Worm (Caenorhabditis elegans): Measurements from ENCODE around the gene ucr-2.1.
A peak's percentile ranks its signal among the peaks of the same experiment; 100 is the strongest.

Gene ucr-2.1

ce11 chrX:12034661-12035060, 16.4 kb downstream of the ucr-2.1 start:
- TF ChIP-seq sea-1 (GFP tag; conservative IDR thresholded peaks at IDR 0.05) (no peak), tbx-37 (GFP tag; conservative IDR thresholded peaks at IDR 0.05) (no peak), tra-4 (tag; optimal IDR thresholded peaks at IDR 0.05) (no peak), hmbx-1 (tag; optimal IDR thresholded peaks at IDR 0.05) (no peak), hnd-1 (tag; optimal IDR thresholded peaks at IDR 0.05) (no peak), ets-7 (tag; optimal IDR thresholded peaks at IDR 0.05) (no peak), ama-1 (optimal IDR thresholded peaks at IDR 0.05) (no peak), tbx-11 (GFP tag; IDR thresholded peaks at IDR 0.05) (no peak), F13C5.2 (tag; optimal IDR thresholded peaks at IDR 0.05) (no peak), aly-1 (tag; optimal IDR thresholded peaks at IDR 0.05) (no peak), flt-1 (GFP tag; IDR thresholded peaks at IDR 0.05) (no peak), ceh-36 (tag; optimal IDR thresholded peaks at IDR 0.05) (no peak)

- no peak for TF ChIP-seq ceh-13 (GFP tag; optimal IDR thresholded peaks at IDR 0.05)
- peak; percentile 3 for TF ChIP-seq F13C5.2 (tag; optimal IDR thresholded peaks at IDR 0.05)
Observed at ce11 chrX:12036114-12036513, 17.9 kb downstream of the ucr-2.1 start.

ce11 chrX:12037978-12038377, 19.7 kb downstream of the ucr-2.1 start:
- TF ChIP-seq hnd-1 (tag; optimal IDR thresholded peaks at IDR 0.05): no peak

DNA sequence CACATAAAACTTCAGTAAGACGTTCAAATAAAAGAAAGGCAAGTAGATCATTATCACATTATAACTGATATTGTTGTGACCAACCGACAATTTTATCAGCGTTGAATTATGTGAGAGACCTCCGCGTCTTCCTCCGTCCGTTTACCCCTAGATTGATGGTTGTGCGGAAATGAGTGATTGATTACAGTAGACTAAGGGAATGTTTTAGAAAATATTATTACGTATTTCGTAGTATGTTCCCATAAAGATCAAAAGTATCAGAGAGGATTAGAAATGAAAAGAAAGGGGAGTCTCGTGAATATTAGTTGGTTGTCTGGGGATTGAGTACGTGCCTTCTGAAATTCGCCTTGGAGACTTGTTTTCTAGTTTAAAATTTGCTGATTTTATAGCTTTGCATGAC, 20.5 kb downstream of the ucr-2.1 start:
- TF ChIP-seq ceh-36 (tag; optimal IDR thresholded peaks at IDR 0.05) (no peak), B0310.2 (tag; optimal IDR thresholded peaks at IDR 0.05) (no peak), ama-1 (optimal IDR thresholded peaks at IDR 0.05) (no peak), scrt-1 (GFP tag; IDR thresholded peaks at IDR 0.05) (no peak), hnd-1 (tag; optimal IDR thresholded peaks at IDR 0.05) (no peak), pes-1 (GFP tag; IDR thresholded peaks at IDR 0.05) (no peak)

ce11 chrX:12056973-12057372, 38.7 kb downstream of the ucr-2.1 start, which contains the start of gene B0198.3:
Gene B0198.3 (minus strand): TSS chrX:12057073.
- TF ChIP-seq hmg-4 (GFP tag; optimal IDR thresholded peaks at IDR 0.05): no peak

DNA sequence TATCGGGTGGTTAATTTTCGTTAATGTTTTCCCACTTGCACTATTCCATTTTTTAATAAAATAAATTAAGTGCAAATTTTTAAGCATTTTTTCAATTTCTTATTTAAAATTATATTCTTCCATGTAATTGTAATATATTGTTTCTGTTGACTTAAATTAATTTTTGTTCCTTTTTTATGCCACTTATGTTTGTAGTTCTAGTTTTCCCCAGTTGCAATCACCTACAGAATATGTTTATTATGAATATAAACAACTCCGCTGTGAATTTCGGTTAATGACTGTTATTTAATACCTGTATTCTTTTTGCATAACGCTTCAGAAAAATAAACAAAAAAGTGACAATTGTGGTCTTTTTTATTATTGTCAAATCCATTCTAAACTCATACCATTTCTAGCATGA, 46.7 kb downstream of the ucr-2.1 start, which contains the start of gene lgc-23:
TSS of gene lgc-23 (plus strand) at position 301 of the 400 bp plus-strand sequence.
- TF ChIP-seq scrt-1 (GFP tag; IDR thresholded peaks at IDR 0.05): no peak
- TF ChIP-seq hmg-4 (GFP tag; optimal IDR thresholded peaks at IDR 0.05): no peak
- no peak for TF ChIP-seq ceh-36 (tag; optimal IDR thresholded peaks at IDR 0.05)
- no peak for TF ChIP-seq B0310.2 (tag; optimal IDR thresholded peaks at IDR 0.05)
- TF ChIP-seq ama-1 (optimal IDR thresholded peaks at IDR 0.05): no peak
- TF ChIP-seq hnd-1 (tag; optimal IDR thresholded peaks at IDR 0.05): no peak
- no peak for TF ChIP-seq aly-1 (tag; optimal IDR thresholded peaks at IDR 0.05)
- no peak for TF ChIP-seq tbx-37 (GFP tag; conservative IDR thresholded peaks at IDR 0.05)
- TF ChIP-seq pes-1 (GFP tag; IDR thresholded peaks at IDR 0.05): no peak

DNA sequence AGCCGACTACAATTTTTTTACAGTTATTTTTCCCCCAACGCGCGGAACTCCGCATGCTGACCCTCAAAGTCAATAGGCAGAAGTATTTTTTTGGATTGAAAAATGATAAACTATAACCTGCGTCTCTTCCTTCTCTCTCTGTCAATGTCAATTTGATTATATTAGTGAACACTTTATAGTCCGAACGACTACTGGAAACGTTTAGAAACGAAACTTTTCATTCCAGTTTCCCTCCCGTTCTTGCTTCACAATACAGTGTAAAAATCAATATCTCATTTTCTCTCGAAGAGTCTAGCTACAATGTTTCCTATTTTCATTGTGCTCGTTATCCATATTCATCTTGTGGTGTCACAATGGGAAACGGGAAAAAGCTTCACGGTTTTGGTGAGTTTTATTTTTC, 50.0 kb downstream of the ucr-2.1 start, which contains the start of gene lgc-24:
TSS of gene lgc-24 (plus strand) at position 301 of the 400 bp plus-strand sequence.
- no peak for TF ChIP-seq hnd-1 (tag; optimal IDR thresholded peaks at IDR 0.05)
- no peak for TF ChIP-seq ets-7 (tag; optimal IDR thresholded peaks at IDR 0.05)
- TF ChIP-seq tbx-11 (GFP tag; IDR thresholded peaks at IDR 0.05): no peak
- no peak for TF ChIP-seq hmbx-1 (tag; optimal IDR thresholded peaks at IDR 0.05)
- no peak for TF ChIP-seq hmg-4 (GFP tag; optimal IDR thresholded peaks at IDR 0.05)
- TF ChIP-seq ama-1 (optimal IDR thresholded peaks at IDR 0.05): no peak
- TF ChIP-seq tra-4 (tag; optimal IDR thresholded peaks at IDR 0.05): no peak

Measured in whole organism, early embryonic.